Fruit fly (Drosophila melanogaster) whole organism, adult: ENCODE data around the gene CG2712.

Experiments used
- CG7045 ChIP-seq: fragments of 200-800 bp; sonication (Bioruptor generic); optimal IDR thresholded peaks from 2 replicates; lab custom pipeline; 2017; ENCODE audit warnings: missing biosample characterization, mild to moderate bottlenecking, missing genetic modification characterization
- pad ChIP-seq: fragments of 200-800 bp; sonication (Bioruptor generic); optimal IDR thresholded peaks from 3 replicates; lab custom pipeline; 2017; ENCODE audit warnings: missing biosample characterization, missing genetic modification characterization, mild to moderate bottlenecking, moderate library complexity, missing genetic modification reagents
- toe ChIP-seq: fragments of 200-800 bp; sonication (Bioruptor generic); optimal IDR thresholded peaks from 2 replicates; lab custom pipeline; 2016; ENCODE audit warnings: missing biosample characterization, missing genetic modification characterization

DNA sequence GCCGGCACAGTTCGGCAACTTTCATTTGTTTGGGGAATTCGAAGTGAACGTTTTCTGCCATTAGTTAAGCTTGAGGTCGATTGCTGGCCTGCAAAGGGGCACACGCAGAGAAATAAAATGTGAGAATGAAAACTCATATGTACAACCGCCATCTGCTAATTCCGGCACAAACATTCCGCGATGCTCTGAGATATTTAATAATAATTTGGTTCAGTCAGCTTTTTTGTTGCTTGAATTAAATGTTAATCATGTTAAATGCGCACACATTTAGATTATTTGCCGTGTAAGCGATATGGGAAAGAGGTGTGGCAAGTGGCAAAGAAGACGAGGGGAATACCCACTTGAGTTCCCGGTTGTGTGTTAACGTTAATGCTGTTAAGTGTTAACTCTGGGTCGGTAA, 25.1 kb downstream of the CG2712 start:
- TF ChIP-seq toe (GFP tag; lab: Kevin White, UChicago) (no peak), CG7045 (GFP tag; lab: Kevin White, UChicago) (no peak), pad (GFP tag; lab: Kevin White, UChicago) (no peak)
